Worm (Caenorhabditis elegans): Measurements from ENCODE around the gene ttr-23.

The ttr-23 gene

ce11 chrV:10592479-10592878 lies 2.8 kb upstream of the ttr-23 start, which contains the start of gene T21C9.9:
Gene T21C9.9, minus strand, starts transcription at chrV:10592579.
- TF ChIP-seq bed-3 (GFP tag; optimal IDR thresholded peaks at IDR 0.05) (no peak), mab-5 (tag; optimal IDR thresholded peaks at IDR 0.05) (no peak), zip-8 (tag; optimal IDR thresholded peaks at IDR 0.05) (no peak), tbx-8 (GFP tag; optimal IDR thresholded peaks at IDR 0.05) (no peak), ztf-11 (tag; optimal IDR thresholded peaks at IDR 0.05) (no peak), drap-1 (GFP tag; optimal IDR thresholded peaks at IDR 0.05) (no peak), blmp-1 (tag; optimal IDR thresholded peaks at IDR 0.05) (no peak), unc-120 (tag; optimal IDR thresholded peaks at IDR 0.05; ENCODE audit: poor library complexity, severe bottlenecking) (no peak), elt-3 (tag; optimal IDR thresholded peaks at IDR 0.05) (no peak), lsy-2 (tag; optimal IDR thresholded peaks at IDR 0.05) (no peak), ceh-39 (tag; optimal IDR thresholded peaks at IDR 0.05) (no peak), M03D4.4 (tag; optimal IDR thresholded peaks at IDR 0.05) (no peak)

DNA sequence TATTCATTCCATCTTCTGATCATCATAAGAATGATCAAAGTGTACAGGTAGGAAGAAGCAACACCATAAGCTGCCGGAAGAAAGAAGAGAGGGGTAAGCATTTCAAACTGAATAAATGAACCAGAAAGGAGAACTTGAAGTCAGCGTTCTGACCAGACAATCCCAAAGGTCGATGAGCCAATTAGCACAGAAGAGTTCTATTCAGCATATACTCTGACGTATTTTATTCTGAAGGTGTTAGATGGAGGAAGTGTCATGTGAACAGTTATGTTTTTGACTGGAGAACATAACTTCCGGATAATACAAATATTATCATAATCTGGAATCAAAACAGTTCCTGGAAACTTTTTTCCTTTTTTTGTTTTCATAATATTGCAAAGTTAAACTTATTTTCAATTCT lies 966 bp downstream of the ttr-23 start, which contains the start of gene srg-32:
TSS of gene srg-32 (minus strand) at position 101 of the 400 bp plus-strand sequence.
- TF ChIP-seq hlh-1 (tag; optimal IDR thresholded peaks at IDR 0.05) = no peak
- no peak for TF ChIP-seq nhr-237 (tag; optimal IDR thresholded peaks at IDR 0.05)
- TF ChIP-seq nhr-76 (tag; optimal IDR thresholded peaks at IDR 0.05) = no peak
- TF ChIP-seq tbx-8 (GFP tag; optimal IDR thresholded peaks at IDR 0.05) = no peak
- TF ChIP-seq cnd-1 (tag; optimal IDR thresholded peaks at IDR 0.05) = no peak
- no peak for TF ChIP-seq sptf-1 (tag; optimal IDR thresholded peaks at IDR 0.05)
- no peak for TF ChIP-seq lsy-2 (tag; optimal IDR thresholded peaks at IDR 0.05)
- TF ChIP-seq nhr-12 (tag; optimal IDR thresholded peaks at IDR 0.05) = no peak
- no peak for TF ChIP-seq nhr-28 (tag; optimal IDR thresholded peaks at IDR 0.05)
- TF ChIP-seq ces-1 (GFP tag; optimal IDR thresholded peaks at IDR 0.05) = no peak
- no peak for TF ChIP-seq lin-13 (tag; optimal IDR thresholded peaks at IDR 0.05)
- no peak for TF ChIP-seq snpc-4 (tag; optimal IDR thresholded peaks at IDR 0.05)

ce11 chrV:10581837-10582300 lies 7.8 kb downstream of the ttr-23 start, which contains the start of gene T21C9.6:
Gene T21C9.6, plus strand, starts transcription at chrV:10581887.
- TF ChIP-seq sptf-1 (tag; optimal IDR thresholded peaks at IDR 0.05) = no peak
- TF ChIP-seq elt-3 (tag; optimal IDR thresholded peaks at IDR 0.05) = no peak
- TF ChIP-seq drap-1 (GFP tag; optimal IDR thresholded peaks at IDR 0.05) = no peak

ce11 chrV:10580638-10581037 lies 9.0 kb downstream of the ttr-23 start:
- TF ChIP-seq nhr-76 (tag; optimal IDR thresholded peaks at IDR 0.05) = no peak
- no peak for TF ChIP-seq zip-8 (tag; optimal IDR thresholded peaks at IDR 0.05)
- no peak for TF ChIP-seq lsy-2 (tag; optimal IDR thresholded peaks at IDR 0.05)
- TF ChIP-seq sem-2 (GFP tag; optimal IDR thresholded peaks at IDR 0.05) = no peak
- TF ChIP-seq snpc-4 (tag; optimal IDR thresholded peaks at IDR 0.05) = no peak
- no peak for TF ChIP-seq mab-5 (tag; optimal IDR thresholded peaks at IDR 0.05)
- TF ChIP-seq lin-13 (tag; optimal IDR thresholded peaks at IDR 0.05) = no peak
- no peak for TF ChIP-seq unc-62 (GFP tag; optimal IDR thresholded peaks at IDR 0.05)
- TF ChIP-seq unc-120 (tag; optimal IDR thresholded peaks at IDR 0.05; ENCODE audit: poor library complexity, severe bottlenecking) = no peak
- TF ChIP-seq ces-1 (GFP tag; optimal IDR thresholded peaks at IDR 0.05) = no peak

ce11 chrV:10578938-10579337 lies 10.7 kb downstream of the ttr-23 start, which contains the start of the genes erh-1 and lpd-9:
Gene erh-1, minus strand, starts transcription at chrV:10579141.
Gene lpd-9, plus strand, starts transcription at chrV:10579305.
- TF ChIP-seq tbx-8 (GFP tag; optimal IDR thresholded peaks at IDR 0.05) (no peak), sptf-1 (tag; optimal IDR thresholded peaks at IDR 0.05) (no peak), drap-1 (GFP tag; optimal IDR thresholded peaks at IDR 0.05) (no peak), ham-2 (GFP tag; optimal IDR thresholded peaks at IDR 0.05) (no peak), nhr-237 (tag; optimal IDR thresholded peaks at IDR 0.05) (no peak), lsy-2 (tag; optimal IDR thresholded peaks at IDR 0.05) (peak; percentile 66), zip-8 (tag; optimal IDR thresholded peaks at IDR 0.05) (no peak), flh-1 (GFP tag; optimal IDR thresholded peaks at IDR 0.05) (no peak), mls-2 (tag; optimal IDR thresholded peaks at IDR 0.05) (no peak), nhr-76 (tag; optimal IDR thresholded peaks at IDR 0.05) (no peak), bed-3 (GFP tag; optimal IDR thresholded peaks at IDR 0.05) (no peak), pha-4 (tag; optimal IDR thresholded peaks at IDR 0.05) (peak; percentile 79), M03D4.4 (tag; optimal IDR thresholded peaks at IDR 0.05) (no peak), mab-5 (tag; optimal IDR thresholded peaks at IDR 0.05) (no peak), lin-13 (tag; optimal IDR thresholded peaks at IDR 0.05) (peak; percentile 46), mep-1 (tag; optimal IDR thresholded peaks at IDR 0.05) (peak; percentile 73), cnd-1 (tag; optimal IDR thresholded peaks at IDR 0.05) (peak; percentile 23), unc-62 (GFP tag; optimal IDR thresholded peaks at IDR 0.05) (no peak), elt-1 (tag; optimal IDR thresholded peaks at IDR 0.05; ENCODE audit: borderline replicate concordance, insufficient read depth) (no peak), ceh-43 (GFP tag; optimal IDR thresholded peaks at IDR 0.05) (no peak), lin-32 (GFP tag; optimal IDR thresholded peaks at IDR 0.05) (no peak), snpc-4 (tag; optimal IDR thresholded peaks at IDR 0.05) (no peak), hlh-1 (tag; optimal IDR thresholded peaks at IDR 0.05) (no peak), ztf-11 (tag; optimal IDR thresholded peaks at IDR 0.05) (no peak), nhr-12 (tag; optimal IDR thresholded peaks at IDR 0.05) (no peak), unc-39 (tag; optimal IDR thresholded peaks at IDR 0.05) (no peak), nhr-28 (tag; optimal IDR thresholded peaks at IDR 0.05) (no peak), blmp-1 (tag; optimal IDR thresholded peaks at IDR 0.05) (no peak), nhr-2 (tag; optimal IDR thresholded peaks at IDR 0.05) (no peak), ceh-83 (GFP tag; optimal IDR thresholded peaks at IDR 0.05) (no peak), ceh-39 (tag; optimal IDR thresholded peaks at IDR 0.05) (no peak), sem-2 (GFP tag; optimal IDR thresholded peaks at IDR 0.05) (no peak), ces-1 (GFP tag; optimal IDR thresholded peaks at IDR 0.05) (peak; percentile 22), elt-3 (tag; optimal IDR thresholded peaks at IDR 0.05) (no peak), unc-120 (tag; optimal IDR thresholded peaks at IDR 0.05; ENCODE audit: poor library complexity, severe bottlenecking) (no peak)

Measured in whole organism, mixed stage, embryonic.